Worm (Caenorhabditis elegans): ENCODE measurements around the gene irld-25.

DNA sequence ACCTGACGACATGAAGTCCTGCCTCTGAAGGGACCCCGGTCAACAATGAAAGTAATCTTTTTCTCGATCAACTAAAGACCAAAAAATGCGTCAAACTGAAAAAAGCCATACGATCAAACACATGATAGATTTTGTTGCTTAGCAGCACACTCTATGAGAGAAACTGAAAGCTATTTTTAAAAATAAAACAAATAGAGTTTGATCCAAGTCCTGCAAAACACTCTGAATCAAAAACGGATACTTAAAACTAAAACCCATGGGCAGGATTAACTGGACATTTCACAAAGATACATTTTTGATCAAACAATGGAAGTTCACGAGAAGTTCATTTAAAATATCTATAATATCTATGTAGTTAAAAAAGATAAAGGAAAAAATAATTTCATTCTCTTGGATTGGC is 46.0 kb downstream of the irld-25 start, which contains the start of gene T10H4.13:
- TF ChIP-seq egl-27 (tag; optimal IDR thresholded peaks at IDR 0.05), result no peak
- TF ChIP-seq unc-55 (GFP tag; optimal IDR thresholded peaks at IDR 0.05), result no peak
- TF ChIP-seq lsy-2 (tag; optimal IDR thresholded peaks at IDR 0.05), result no peak
- no peak for TF ChIP-seq ceh-16 (tag; optimal IDR thresholded peaks at IDR 0.05)
- TF ChIP-seq ztf-11 (tag; optimal IDR thresholded peaks at IDR 0.05), result no peak
- no peak for TF ChIP-seq blmp-1 (tag; optimal IDR thresholded peaks at IDR 0.05; ENCODE audit: insufficient read depth)
- no peak for TF ChIP-seq ZK546.5 (tag; optimal IDR thresholded peaks at IDR 0.05)
- no peak for TF ChIP-seq nhr-11 (tag; optimal IDR thresholded peaks at IDR 0.05)
- TF ChIP-seq nhr-77 (tag; optimal IDR thresholded peaks at IDR 0.05), result no peak
- no peak for TF ChIP-seq ztf-4 (tag; optimal IDR thresholded peaks at IDR 0.05)
- TF ChIP-seq nhr-10 (tag; optimal IDR thresholded peaks at IDR 0.05), result no peak
- no peak for TF ChIP-seq elt-1 (tag; optimal IDR thresholded peaks at IDR 0.05)
- TF ChIP-seq elt-3 (tag; optimal IDR thresholded peaks at IDR 0.05), result no peak
- no peak for TF ChIP-seq nhr-237 (tag; optimal IDR thresholded peaks at IDR 0.05)
